Fruit fly (Drosophila melanogaster) whole organism, adult: ENCODE data around the gene CG8117.

Experiments used
- CG11617 ChIP-seq: fragments of 200-800 bp; sonication (Bioruptor generic); optimal IDR thresholded peaks from 2 replicates; lab custom pipeline; 2017; ENCODE audit warnings: mild to moderate bottlenecking, missing biosample characterization, missing genetic modification reagents, missing genetic modification characterization
- CG7045 ChIP-seq: fragments of 200-800 bp; sonication (Bioruptor generic); optimal IDR thresholded peaks from 2 replicates; lab custom pipeline; 2017; ENCODE audit warnings: missing biosample characterization, mild to moderate bottlenecking, missing genetic modification characterization
- Crg-1 ChIP-seq: fragments of 200-800 bp; sonication (Bioruptor generic); optimal IDR thresholded peaks from 2 replicates; lab custom pipeline; 2016; ENCODE audit warnings: missing biosample characterization, missing genetic modification characterization
- Hr96 ChIP-seq: fragments of 200-800 bp; sonication (Bioruptor generic); optimal IDR thresholded peaks from 2 replicates; lab custom pipeline; 2016; ENCODE audit warnings: missing biosample characterization, missing genetic modification characterization
- cic ChIP-seq: fragments of 200-800 bp; sonication (Bioruptor generic); optimal IDR thresholded peaks from 2 replicates; lab custom pipeline; 2017; ENCODE audit warnings: missing biosample characterization, mild to moderate bottlenecking, missing genetic modification characterization, moderate library complexity
- kay ChIP-seq: fragments of 200-800 bp; sonication (Bioruptor generic); peaks from one replicate; lab custom pipeline; 2016; ENCODE audit warnings: missing biosample characterization, missing genetic modification characterization, borderline replicate concordance
- ovo ChIP-seq: fragments of 200-800 bp; sonication (Bioruptor generic); optimal IDR thresholded peaks from 2 replicates; lab custom pipeline; 2016; ENCODE audit warnings: missing biosample characterization, missing genetic modification characterization
- pad ChIP-seq: fragments of 200-800 bp; sonication (Bioruptor generic); optimal IDR thresholded peaks from 3 replicates; lab custom pipeline; 2017; ENCODE audit warnings: missing biosample characterization, missing genetic modification characterization, mild to moderate bottlenecking, moderate library complexity, missing genetic modification reagents

- no peak for TF ChIP-seq CG7045 (GFP tag; lab: Kevin White, UChicago)
- TF ChIP-seq ovo (GFP tag; lab: Kevin White, UChicago), result no peak
- TF ChIP-seq Hr96, result no peak
- no peak for TF ChIP-seq cic (GFP tag; lab: Kevin White, UChicago)
- TF ChIP-seq pad (GFP tag; lab: Kevin White, UChicago), result no peak
- TF ChIP-seq Crg-1, result no peak
- no peak for TF ChIP-seq kay (GFP tag; lab: Kevin White, UChicago)
- no peak for TF ChIP-seq CG11617 (GFP tag; lab: Kevin White, UChicago)
Measured at dm6 chrX:15639929-15640328, 4.1 kb upstream of the CG8117 start.
